Worm (Caenorhabditis elegans): ENCODE results near the gene sri-29.

ce11 chrII:3060782-3061181 is 16.7 kb downstream of the sri-29 start, which contains the start of gene Y25C1A.6:
- TF ChIP-seq nhr-11 (tag; optimal IDR thresholded peaks at IDR 0.05) (no peak), nfya-1 (tag; optimal IDR thresholded peaks at IDR 0.05; ENCODE audit: insufficient read depth) (no peak)

Measured in whole organism, L3 larva.